Worm (Caenorhabditis elegans) whole organism, L3 larva: ENCODE results near the gene F14H3.12.
A peak's percentile ranks its signal among the peaks of the same experiment; 100 is the strongest.

Source experiments
- R02D3.7 ChIP-seq: fragments of 150-350 bp; optimal IDR thresholded peaks from 2 replicates; lab custom pipeline; 2014; ENCODE audit warnings: missing biosample characterization, missing genetic modification characterization
- ZK546.5 ChIP-seq: sonication (generic microtip); optimal IDR thresholded peaks from 2 replicates; lab custom pipeline; 2017; ENCODE audit warnings: missing biosample characterization, missing genetic modification characterization
- aly-2 ChIP-seq: fragments of 150-350 bp; optimal IDR thresholded peaks from 2 replicates; lab custom pipeline; 2014; ENCODE audit warnings: missing biosample characterization, missing genetic modification characterization
- ceh-28 ChIP-seq: fragments of 150-350 bp; optimal IDR thresholded peaks from 2 replicates; lab custom pipeline; 2014; ENCODE audit warnings: missing biosample characterization, missing genetic modification reagents, missing genetic modification characterization
- daf-12 ChIP-seq: fragments of 150-350 bp; optimal IDR thresholded peaks from 2 replicates; lab custom pipeline; 2014; ENCODE audit warnings: missing biosample characterization, missing genetic modification reagents, missing genetic modification characterization
- egl-27 ChIP-seq: sonication (generic microtip); optimal IDR thresholded peaks from 4 replicates; lab custom pipeline; 2017; ENCODE audit warnings: missing biosample characterization, missing genetic modification reagents, missing genetic modification characterization
- egl-5 ChIP-seq: fragments of 150-350 bp; optimal IDR thresholded peaks from 2 replicates; lab custom pipeline; 2017; ENCODE audit warnings: missing biosample characterization, missing genetic modification reagents, missing genetic modification characterization, inconsistent platforms
- elt-1 ChIP-seq: fragments of 150-350 bp; optimal IDR thresholded peaks from 2 replicates; lab custom pipeline; 2014; ENCODE audit warnings: missing biosample characterization, missing genetic modification characterization
- elt-2 ChIP-seq: sonication (generic microtip); optimal IDR thresholded peaks from 2 replicates; lab custom pipeline; 2016; ENCODE audit warnings: missing genetic modification reagents, mild to moderate bottlenecking, missing genetic modification characterization, missing compliant biosample characterization
- elt-3 ChIP-seq, 3 experiments: fragments of 150-350 bp in 1 of 3; sonication (generic microtip) in 2 of 3; optimal IDR thresholded peaks; 2 replicates in 2 of 3; 4 replicates in 1 of 3; lab custom pipeline; 2014 to 2017; ENCODE audit warnings: missing biosample characterization in 3 of 3, missing genetic modification characterization in 3 of 3
- eor-1 ChIP-seq, 2 experiments: fragments of 150-350 bp; optimal IDR thresholded peaks; 2 replicates each; lab custom pipeline; 2014 to 2018; ENCODE audit warnings: missing biosample characterization in 2 of 2, missing genetic modification characterization in 2 of 2
- fkh-10 ChIP-seq: sonication (generic microtip); optimal IDR thresholded peaks from 2 replicates; lab custom pipeline; 2017; ENCODE audit warnings: missing biosample characterization, missing genetic modification reagents, missing genetic modification characterization
- hmg-11 ChIP-seq: sonication (generic microtip); optimal IDR thresholded peaks from 2 replicates; lab custom pipeline; 2016; ENCODE audit warnings: missing genetic modification characterization, missing compliant biosample characterization
- lin-15B ChIP-seq: fragments of 150-350 bp; optimal IDR thresholded peaks from 2 replicates; lab custom pipeline; 2014; ENCODE audit warnings: missing biosample characterization, missing genetic modification characterization
- lin-39 ChIP-seq: fragments of 150-350 bp; optimal IDR thresholded peaks from 2 replicates; lab custom pipeline; 2018; ENCODE audit warnings: missing biosample characterization, missing genetic modification reagents, missing genetic modification characterization
- mml-1 ChIP-seq: fragments of 150-350 bp; sonication (generic microtip); optimal IDR thresholded peaks from 3 replicates; lab custom pipeline; 2014; ENCODE audit warnings: missing biosample characterization, missing genetic modification characterization
- nfya-1 ChIP-seq: sonication (generic microtip); optimal IDR thresholded peaks from 2 replicates; lab custom pipeline; 2017; ENCODE audit warnings: missing genetic modification characterization, mild to moderate bottlenecking, missing compliant biosample characterization, antibody characterized with exemption, moderate library complexity; ENCODE audit not compliant: insufficient read depth
- nhr-11 ChIP-seq: fragments of 150-350 bp; optimal IDR thresholded peaks from 2 replicates; lab custom pipeline; 2014; ENCODE audit warnings: missing biosample characterization, missing genetic modification characterization
- nhr-23 ChIP-seq: fragments of 150-350 bp; optimal IDR thresholded peaks from 2 replicates; lab custom pipeline; 2014; ENCODE audit warnings: missing biosample characterization, missing genetic modification reagents, missing genetic modification characterization
- nhr-28 ChIP-seq: fragments of 150-350 bp; optimal IDR thresholded peaks from 2 replicates; lab custom pipeline; 2014; ENCODE audit warnings: missing biosample characterization, missing genetic modification characterization
- nhr-43 ChIP-seq: sonication (generic microtip); optimal IDR thresholded peaks from 2 replicates; lab custom pipeline; 2016; ENCODE audit warnings: mild to moderate bottlenecking, missing genetic modification characterization, missing compliant biosample characterization; ENCODE audit not compliant: poor library complexity, severe bottlenecking
- nhr-77 ChIP-seq: fragments of 150-350 bp; optimal IDR thresholded peaks from 2 replicates; lab custom pipeline; 2014; ENCODE audit warnings: missing biosample characterization, missing genetic modification characterization
- pha-4 ChIP-seq: fragments of 150-350 bp; optimal IDR thresholded peaks from 2 replicates; lab custom pipeline; 2014; ENCODE audit warnings: missing biosample characterization, missing genetic modification reagents, missing genetic modification characterization
- pqm-1 ChIP-seq: fragments of 150-350 bp; optimal IDR thresholded peaks from 2 replicates; lab custom pipeline; 2017; ENCODE audit warnings: missing biosample characterization, missing genetic modification characterization, inconsistent platforms
- sea-2 ChIP-seq: fragments of 150-350 bp; sonication (generic microtip); optimal IDR thresholded peaks from 4 replicates; lab custom pipeline; 2014; ENCODE audit warnings: missing biosample characterization, missing genetic modification reagents, missing genetic modification characterization
- skn-1 ChIP-seq: fragments of 150-350 bp; optimal IDR thresholded peaks from 2 replicates; lab custom pipeline; 2014; ENCODE audit warnings: missing biosample characterization, missing genetic modification characterization
- snpc-4 ChIP-seq: fragments of 150-350 bp; optimal IDR thresholded peaks from 2 replicates; lab custom pipeline; 2014; ENCODE audit warnings: missing biosample characterization, missing genetic modification characterization
- unc-62 ChIP-seq: fragments of 150-350 bp; sonication (generic microtip); optimal IDR thresholded peaks from 4 replicates; lab custom pipeline; 2014; ENCODE audit warnings: missing biosample characterization, missing genetic modification reagents, missing genetic modification characterization
- zag-1 ChIP-seq: fragments of 150-350 bp; optimal IDR thresholded peaks from 2 replicates; lab custom pipeline; 2014; ENCODE audit warnings: missing biosample characterization, missing genetic modification characterization
- ztf-11 ChIP-seq: fragments of 150-350 bp; optimal IDR thresholded peaks from 2 replicates; lab custom pipeline; 2014; ENCODE audit warnings: missing biosample characterization, missing genetic modification characterization
- ztf-4 ChIP-seq: fragments of 150-350 bp; optimal IDR thresholded peaks from 2 replicates; lab custom pipeline; 2014; ENCODE audit warnings: missing biosample characterization, missing genetic modification characterization

The F14H3.12 gene

ce11 chrV:16115381-16115780 is 40.3 kb upstream of the F14H3.12 start, which contains the start of gene str-25:
TSS of gene str-25 (plus strand) at chrV:16115681.
- TF ChIP-seq lin-39 (no peak), egl-27 (no peak), hmg-11 (tag; lab: Kevin White, UChicago) (no peak), skn-1 (tag; lab: Kevin White, UChicago) (no peak), egl-5 (tag; lab: Kevin White, UChicago) (no peak), nhr-23 (tag; lab: Kevin White, UChicago) (no peak), pha-4 (tag; lab: Kevin White, UChicago) (no peak), pqm-1 (no peak), nhr-43 (tag; lab: Kevin White, UChicago) (no peak), mml-1 (tag; lab: Kevin White, UChicago) (no peak), nhr-11 (no peak), unc-62 (GFP tag; lab: Kevin White, UChicago) (no peak), ceh-28 (tag; lab: Kevin White, UChicago) (no peak), snpc-4 (tag; lab: Kevin White, UChicago) (no peak), lin-15B (tag; lab: Kevin White, UChicago) (no peak), daf-12 (tag; lab: Kevin White, UChicago) (no peak), ztf-4 (no peak), nhr-77 (no peak)

- TF ChIP-seq aly-2 (no peak), elt-1 (tag; lab: Kevin White, UChicago) (no peak), lin-39 (no peak), ztf-11 (tag; lab: Kevin White, UChicago) (no peak), eor-1 (tag; optimal IDR thresholded peaks at IDR 0.05; lab: Kevin White, UChicago) (no peak), elt-3 (tag; optimal IDR thresholded peaks at IDR 0.05; lab: Kevin White, UChicago) (no peak), nfya-1 (tag; lab: Kevin White, UChicago) (no peak), nhr-28 (tag; lab: Kevin White, UChicago) (no peak), R02D3.7 (tag; lab: Kevin White, UChicago) (no peak)
These were observed 39.1 kb upstream of the F14H3.12 start, which contains the start of gene srxa-16 for ce11 chrV:16114237-16114636. TSS of gene srxa-16 (minus strand) at chrV:16114337.

ce11 chrV:16103594-16103993 is 28.5 kb upstream of the F14H3.12 start, which contains the start of gene argk-1:
TSS of gene argk-1 (plus strand) at chrV:16103894.
- TF ChIP-seq ZK546.5 (no peak), sea-2 (GFP tag; lab: Kevin White, UChicago) (no peak), zag-1 (no peak)

ce11 chrV:16100103-16100730 is 25.1 kb upstream of the F14H3.12 start, which contains the start of gene cth-1:
TSS of gene cth-1 (plus strand) at chrV:16100680.
- TF ChIP-seq elt-1 (tag; lab: Kevin White, UChicago) = peak; percentile 59
- TF ChIP-seq elt-3 (tag; optimal IDR thresholded peaks at IDR 0.05; lab: Kevin White, UChicago) = peak in 1 of 3 experiments; percentile 72
- peak; percentile 60 for TF ChIP-seq elt-2
- TF ChIP-seq eor-1 (tag; optimal IDR thresholded peaks at IDR 0.05; lab: Kevin White, UChicago) = no peak
- peak; percentile 73 for TF ChIP-seq pqm-1
- TF ChIP-seq, all 47 proteins: peak for 4

- TF ChIP-seq pqm-1 (peak; percentile 2), egl-27 (no peak)
These were observed 24.3 kb upstream of the F14H3.12 start, which contains the start of gene str-7 for ce11 chrV:16099441-16099840. TSS of gene str-7 (minus strand) at chrV:16099541.

- TF ChIP-seq pqm-1 (peak; percentile 19), fkh-10 (GFP tag; lab: Kevin White, UChicago) (no peak), nhr-11 (no peak), elt-2 (peak; percentile 12)
These were observed 19.7 kb upstream of the F14H3.12 start for ce11 chrV:16094862-16095261.
